Worm (Caenorhabditis elegans) whole organism, L2 larva: ENCODE results near the gene pdl-1.

Source experiments
- fos-1 ChIP-seq: fragments of 150-350 bp; optimal IDR thresholded peaks from 2 replicates; lab custom pipeline; 2014; ENCODE audit warnings: missing biosample characterization, missing genetic modification characterization
- skn-1 ChIP-seq: sonication (generic microtip); optimal IDR thresholded peaks from 2 replicates; lab custom pipeline; 2017; ENCODE audit warnings: missing biosample characterization, missing genetic modification characterization

DNA sequence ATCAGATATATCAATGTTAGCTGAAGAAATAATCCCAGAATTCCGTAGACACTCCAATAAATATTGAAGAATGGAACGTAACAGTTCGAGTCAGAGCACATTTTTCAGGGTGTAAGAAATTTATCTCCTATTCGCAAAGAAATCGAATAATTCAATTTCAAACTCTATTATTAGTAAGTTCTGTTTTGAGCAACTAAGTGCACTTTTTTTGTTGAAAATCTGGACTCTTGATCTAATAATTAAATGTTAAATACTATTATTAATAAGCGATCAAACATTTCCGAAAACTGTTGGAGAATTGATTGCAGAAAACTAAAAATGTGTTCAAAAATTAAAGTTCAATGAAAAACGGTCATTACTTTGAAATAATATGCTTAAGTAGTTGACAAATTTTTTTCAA, 19.5 kb downstream of the pdl-1 start, which contains the start of gene srd-56:
- TF ChIP-seq fos-1 (tag; lab: Kevin White, UChicago) (no peak), skn-1 (tag; lab: Kevin White, UChicago) (no peak)
